Worm (Caenorhabditis elegans): ENCODE results near the gene C17G10.13.
"Not testable (repeated sequence)": the region's sequence is repeated elsewhere in the genome, so short reads cannot be mapped to it uniquely, and the experiment has no call there.

C17G10.13 gene

DNA sequence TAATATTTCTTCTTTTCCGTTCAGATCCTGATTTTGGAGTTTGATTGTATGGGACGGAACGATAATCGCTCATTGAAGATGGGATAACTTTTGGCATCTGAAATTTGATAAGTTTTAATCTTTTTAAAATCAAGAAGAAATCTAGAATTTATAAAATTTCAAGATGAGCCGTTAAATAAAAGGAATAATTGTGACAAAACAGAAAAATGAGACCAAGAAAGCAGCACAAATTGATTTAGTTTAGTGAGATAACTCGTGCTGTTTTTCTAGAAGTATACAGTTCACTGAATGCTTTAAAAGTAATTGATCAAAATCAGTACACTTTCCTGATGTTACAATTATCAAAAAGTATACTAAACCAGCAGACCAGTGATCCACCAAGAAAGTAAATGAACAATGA, 49.5 kb downstream of the C17G10.13 start, which contains the start of gene hlh-27:
Gene hlh-27, minus strand, starts transcription at position 101 of the 400 bp plus-strand sequence.
- not testable (repeated sequence) for TF ChIP-seq lir-3 (tag; optimal IDR thresholded peaks at IDR 0.05); dve-1 (tag; optimal IDR thresholded peaks at IDR 0.05; ENCODE audit: insufficient read depth); lin-1 (GFP tag; IDR thresholded peaks at IDR 0.05)

Measured in whole organism, L4 larva.